Fruit fly (Drosophila melanogaster) S2 (cell line): ENCODE measurements around the gene CG14329.

Experiments
- CG8478 ChIP-seq: fragments of >200 bp; optimal IDR thresholded peaks from 2 replicates; lab custom pipeline; 2018
- CTCF ChIP-seq, 2 experiments: fragments of >200 bp; optimal IDR thresholded peaks; 2 replicates each; lab custom pipeline; 2018

- TF ChIP-seq CG8478 (lab: Kevin White, UChicago) (no peak), CTCF (optimal IDR thresholded peaks at IDR 0.05; lab: Kevin White, UChicago) (peak; percentile 63 to 64)
Measured at dm6 chr3R:17615076-17615475, 5.9 kb downstream of the CG14329 start.
